Fruit fly (Drosophila melanogaster) whole organism, embryonic: Measurements from ENCODE around the gene Hsp22.
A peak's percentile ranks its signal among the peaks of the same experiment; 100 is the strongest.

ENCODE experiments used
- ATbp ChIP-seq: fragments of 200-800 bp; sonication (Bioruptor generic); optimal IDR thresholded peaks from 2 replicates; lab custom pipeline; 2017; ENCODE audit warnings: missing biosample characterization, mild to moderate bottlenecking, missing genetic modification characterization, missing genetic modification reagents
- CG10979 ChIP-seq: fragments of 200-800 bp; sonication (Bioruptor generic); optimal IDR thresholded peaks from 2 replicates; lab custom pipeline; 2018; ENCODE audit warnings: missing biosample characterization, mild to moderate bottlenecking, missing genetic modification characterization, moderate library complexity
- CG11085 ChIP-seq: fragments of 200-800 bp; sonication (Bioruptor generic); IDR thresholded peaks from 2 replicates; pipeline ENCODE4 v1.3.6; 2022; ENCODE audit warnings: missing biosample characterization, missing genetic modification characterization
- CG12071 ChIP-seq: fragments of 200-800 bp; sonication (Bioruptor generic); optimal IDR thresholded peaks from 3 replicates; lab custom pipeline; 2018; ENCODE audit warnings: missing biosample characterization, mild to moderate bottlenecking, missing genetic modification characterization
- CG12769 ChIP-seq: fragments of 200-800 bp; sonication (Bioruptor generic); optimal IDR thresholded peaks from 2 replicates; lab custom pipeline; 2019; ENCODE audit warnings: missing biosample characterization, mild to moderate bottlenecking, missing genetic modification characterization, moderate library complexity
- CG13287 ChIP-seq: fragments of 200-800 bp; sonication (Bioruptor generic); IDR thresholded peaks from 2 replicates; pipeline ENCODE4 v1.3.6; 2022; ENCODE audit warnings: missing biosample characterization, missing genetic modification characterization; ENCODE audit not compliant: partially characterized antibody
- CG13296 ChIP-seq: fragments of 200-800 bp; sonication (Bioruptor generic); optimal IDR thresholded peaks from 3 replicates; lab custom pipeline; 2018; ENCODE audit warnings: missing biosample characterization, mild to moderate bottlenecking, missing genetic modification characterization
- CG13894 ChIP-seq: fragments of 200-800 bp; sonication (Bioruptor generic); optimal IDR thresholded peaks from 3 replicates; lab custom pipeline; 2018; ENCODE audit warnings: missing biosample characterization, mild to moderate bottlenecking, missing genetic modification characterization, moderate library complexity
- CG15011 ChIP-seq: fragments of 200-800 bp; sonication (Bioruptor generic); optimal IDR thresholded peaks from 3 replicates; lab custom pipeline; 2018; ENCODE audit warnings: missing biosample characterization, mild to moderate bottlenecking, missing genetic modification characterization
- CG1529 ChIP-seq: fragments of 200-800 bp; sonication (Bioruptor generic); optimal IDR thresholded peaks from 3 replicates; lab custom pipeline; 2018; ENCODE audit warnings: missing biosample characterization, missing genetic modification characterization
- CG15601 ChIP-seq: fragments of 200-800 bp; sonication (Bioruptor generic); optimal IDR thresholded peaks from 3 replicates; lab custom pipeline; 2019; ENCODE audit warnings: missing biosample characterization, mild to moderate bottlenecking, missing genetic modification characterization, moderate library complexity
- CG1603 ChIP-seq: fragments of 200-800 bp; sonication (Bioruptor generic); optimal IDR thresholded peaks from 2 replicates; lab custom pipeline; 2019; ENCODE audit warnings: missing biosample characterization, mild to moderate bottlenecking, missing genetic modification characterization, moderate library complexity
- CG16779 ChIP-seq: fragments of 200-800 bp; sonication (Bioruptor generic); IDR thresholded peaks from 2 replicates; pipeline ENCODE4 v1.3.6; 2022; ENCODE audit warnings: missing biosample characterization, missing genetic modification characterization
- CG1792 ChIP-seq: fragments of 200-800 bp; sonication (Bioruptor generic); optimal IDR thresholded peaks from 2 replicates; lab custom pipeline; 2016; ENCODE audit warnings: missing biosample characterization, missing genetic modification characterization
- CG1832 ChIP-seq: fragments of 200-800 bp; sonication (Bioruptor generic); optimal IDR thresholded peaks from 2 replicates; lab custom pipeline; 2017; ENCODE audit warnings: missing biosample characterization, mild to moderate bottlenecking, missing genetic modification characterization, inconsistent platforms
- CG18599 ChIP-seq: fragments of 200-800 bp; sonication (Bioruptor generic); optimal IDR thresholded peaks from 3 replicates; lab custom pipeline; 2017; ENCODE audit warnings: missing biosample characterization, missing genetic modification characterization, mild to moderate bottlenecking, moderate library complexity, missing genetic modification reagents
- CG2678 ChIP-seq: fragments of 200-800 bp; sonication (Bioruptor generic); optimal IDR thresholded peaks from 3 replicates; lab custom pipeline; 2019; ENCODE audit warnings: missing biosample characterization, mild to moderate bottlenecking, missing genetic modification characterization, moderate library complexity
- CG2875 ChIP-seq: fragments of 200-800 bp; sonication (Bioruptor generic); optimal IDR thresholded peaks from 2 replicates; lab custom pipeline; 2017; ENCODE audit warnings: missing biosample characterization, mild to moderate bottlenecking, missing genetic modification characterization, missing genetic modification reagents
- CG3065 ChIP-seq: fragments of 200-800 bp; sonication (Bioruptor generic); optimal IDR thresholded peaks from 2 replicates; lab custom pipeline; 2016; ENCODE audit warnings: missing biosample characterization, missing genetic modification characterization
- CG31365 ChIP-seq: fragments of 200-800 bp; sonication (Bioruptor generic); optimal IDR thresholded peaks from 2 replicates; lab custom pipeline; 2018; ENCODE audit warnings: missing biosample characterization, mild to moderate bottlenecking, missing genetic modification characterization
- CG3407 ChIP-seq: fragments of 200-800 bp; sonication (Bioruptor generic); optimal IDR thresholded peaks from 2 replicates; lab custom pipeline; 2018; ENCODE audit warnings: missing biosample characterization, mild to moderate bottlenecking, missing genetic modification characterization
- CG34224 ChIP-seq: fragments of 200-800 bp; sonication (Bioruptor generic); IDR thresholded peaks from 3 replicates; pipeline ENCODE4 v1.3.6; 2022; ENCODE audit warnings: missing biosample characterization, missing genetic modification characterization; ENCODE audit not compliant: partially characterized antibody
- CG34376 ChIP-seq: fragments of 200-800 bp; sonication (Bioruptor generic); optimal IDR thresholded peaks from 2 replicates; lab custom pipeline; 2018; ENCODE audit warnings: missing biosample characterization, mild to moderate bottlenecking, missing genetic modification characterization
- CG5180 ChIP-seq: fragments of 200-800 bp; sonication (Bioruptor generic); optimal IDR thresholded peaks from 3 replicates; lab custom pipeline; 2017; ENCODE audit warnings: missing biosample characterization, missing genetic modification characterization, mild to moderate bottlenecking, moderate library complexity, missing genetic modification reagents
- CG6254 ChIP-seq: fragments of 200-800 bp; sonication (Bioruptor generic); optimal IDR thresholded peaks from 3 replicates; lab custom pipeline; 2017; ENCODE audit warnings: mild to moderate bottlenecking, missing biosample characterization, missing genetic modification reagents, missing genetic modification characterization
- CG8290 ChIP-seq, 3 experiments: fragments of 200-800 bp; sonication (Bioruptor generic); optimal IDR thresholded peaks; 2 replicates each; lab custom pipeline; 2016 to 2019; ENCODE audit warnings: missing biosample characterization in 3 of 3, missing genetic modification characterization in 3 of 3, mild to moderate bottlenecking in 2 of 3, moderate library complexity in 1 of 3
- CTCF ChIP-seq: fragments of 200-800 bp; sonication (Bioruptor generic); optimal IDR thresholded peaks from 2 replicates; lab custom pipeline; 2017; ENCODE audit warnings: missing biosample characterization, mild to moderate bottlenecking, missing genetic modification characterization, moderate library complexity
- Deaf1 ChIP-seq: fragments of 200-800 bp; optimal IDR thresholded peaks from 3 replicates; lab custom pipeline; 2019; ENCODE audit warnings: missing biosample characterization, mild to moderate bottlenecking, missing genetic modification characterization, moderate library complexity
- Fer1 ChIP-seq: fragments of 200-800 bp; sonication (Bioruptor generic); optimal IDR thresholded peaks from 2 replicates; lab custom pipeline; 2017; ENCODE audit warnings: missing biosample characterization, mild to moderate bottlenecking, missing genetic modification characterization
- HLH54F ChIP-seq: fragments of 200-800 bp; sonication (Bioruptor generic); optimal IDR thresholded peaks from 3 replicates; lab custom pipeline; 2016; ENCODE audit warnings: missing biosample characterization, missing genetic modification characterization
- Jarid2 ChIP-seq: fragments of 200-800 bp; sonication (Bioruptor generic); optimal IDR thresholded peaks from 3 replicates; lab custom pipeline; 2017; ENCODE audit warnings: mild to moderate bottlenecking, missing biosample characterization, missing genetic modification reagents, missing genetic modification characterization
- Med ChIP-seq: fragments of 200-800 bp; sonication (Bioruptor generic); peaks from one replicate; lab custom pipeline; 2016; ENCODE audit warnings: missing biosample characterization, missing genetic modification characterization, mild to moderate bottlenecking, inconsistent platforms, moderate library complexity
- Opbp ChIP-seq: fragments of 200-800 bp; sonication (Bioruptor generic); IDR thresholded peaks from 3 replicates; pipeline ENCODE4 v1.3.6; 2022; ENCODE audit warnings: missing biosample characterization, missing genetic modification characterization; ENCODE audit not compliant: partially characterized antibody
- Pdp1 ChIP-seq, 2 experiments: fragments of 200-800 bp; sonication (Bioruptor generic); optimal IDR thresholded peaks; 3 replicates each; lab custom pipeline; 2016; ENCODE audit warnings: missing biosample characterization in 2 of 2, missing genetic modification characterization in 2 of 2, mild to moderate bottlenecking in 1 of 2, moderate library complexity in 1 of 2
- Rfx ChIP-seq: fragments of 200-800 bp; sonication (Bioruptor generic); IDR thresholded peaks from 2 replicates; pipeline ENCODE4 v1.3.6; 2022; ENCODE audit warnings: missing biosample characterization, missing genetic modification characterization
- Vsx1 ChIP-seq: fragments of 200-800 bp; sonication (Bioruptor generic); optimal IDR thresholded peaks from 2 replicates; lab custom pipeline; 2017; ENCODE audit warnings: missing biosample characterization, mild to moderate bottlenecking, missing genetic modification characterization, missing genetic modification reagents
- ab ChIP-seq: fragments of 200-800 bp; sonication (Bioruptor generic); optimal IDR thresholded peaks from 2 replicates; lab custom pipeline; 2016; ENCODE audit warnings: missing biosample characterization, missing genetic modification characterization
- abd-A ChIP-seq: fragments of 200-800 bp; sonication (Bioruptor generic); optimal IDR thresholded peaks from 3 replicates; lab custom pipeline; 2019; ENCODE audit warnings: missing biosample characterization, mild to moderate bottlenecking, missing genetic modification characterization, moderate library complexity
- bbx ChIP-seq: fragments of 200-800 bp; sonication (Bioruptor generic); IDR thresholded peaks from 2 replicates; pipeline ENCODE4 v1.3.6; 2022; ENCODE audit warnings: missing biosample characterization, missing genetic modification characterization; ENCODE audit not compliant: partially characterized antibody
- ci ChIP-seq: fragments of 200-800 bp; sonication (Bioruptor generic); IDR thresholded peaks from 3 replicates; pipeline ENCODE4 v1.3.6; 2022; ENCODE audit warnings: missing biosample characterization, missing genetic modification characterization
- gce ChIP-seq: fragments of 200-800 bp; sonication (Bioruptor generic); IDR thresholded peaks from 3 replicates; pipeline ENCODE4 v1.3.6; 2022; ENCODE audit warnings: missing biosample characterization, missing genetic modification characterization
- nerfin-1 ChIP-seq: fragments of 200-800 bp; sonication (Bioruptor generic); optimal IDR thresholded peaks from 3 replicates; lab custom pipeline; 2019; ENCODE audit warnings: missing biosample characterization, mild to moderate bottlenecking, missing genetic modification characterization, moderate library complexity
- odd ChIP-seq: fragments of 200-800 bp; sonication (Bioruptor generic); optimal IDR thresholded peaks from 2 replicates; lab custom pipeline; 2017; ENCODE audit warnings: missing biosample characterization, mild to moderate bottlenecking, missing genetic modification characterization
- pros ChIP-seq: fragments of 200-800 bp; sonication (Bioruptor generic); optimal IDR thresholded peaks from 3 replicates; lab custom pipeline; 2019; ENCODE audit warnings: missing biosample characterization, mild to moderate bottlenecking, missing genetic modification characterization, moderate library complexity
- scrt ChIP-seq: fragments of 200-800 bp; sonication (Bioruptor generic); optimal IDR thresholded peaks from 2 replicates; lab custom pipeline; 2018; ENCODE audit warnings: missing biosample characterization, mild to moderate bottlenecking, missing genetic modification characterization, moderate library complexity
- tin ChIP-seq: fragments of 200-800 bp; sonication (Bioruptor generic); optimal IDR thresholded peaks from 3 replicates; lab custom pipeline; 2016; ENCODE audit warnings: missing biosample characterization, missing genetic modification characterization
- wek ChIP-seq: fragments of 200-800 bp; sonication (Bioruptor generic); optimal IDR thresholded peaks from 3 replicates; lab custom pipeline; 2018; ENCODE audit warnings: missing biosample characterization, mild to moderate bottlenecking, missing genetic modification characterization, moderate library complexity

Hsp22 gene

dm6 chr3L:9372278-9372975 is at the start of gene Hsp22, which contains the start of the genes Hsp67Bc and CG4456:
TSS of gene Hsp22 (plus strand) at chr3L:9372931.
TSS of gene Hsp67Bc (minus strand) at chr3L:9372497.
TSS of gene CG4456 (plus strand) at chr3L:9372722.
- TF ChIP-seq CG12071 (GFP tag; lab: Kevin White, UChicago) (peak; percentile 15), CG15601 (tag; lab: Kevin White, UChicago) (peak; percentile 30), CG6254 (GFP tag; lab: Kevin White, UChicago) (peak; percentile 18), gce (0 out of 3 replicates have a peak, but pooled peaks have one; percentile 50), Vsx1 (no peak), CG16779 (GFP tag; lab: Robert Waterston, UW) (peak; percentile 78), CG11085 (GFP tag; lab: Robert Waterston, UW) (0 out of 2 replicates have a peak, but pooled peaks have one; percentile 7), CG2678 (tag; lab: Kevin White, UChicago) (peak; percentile 12), Deaf1 (peak; percentile 20), Pdp1 (GFP tag; optimal IDR thresholded peaks at IDR 0.05; lab: Kevin White, UChicago) (peak in 1 of 2 experiments; percentile 30), odd (GFP tag; lab: Kevin White, UChicago) (no peak), CG10979 (tag; lab: Kevin White, UChicago) (no peak), CG34224 (GFP tag; lab: Robert Waterston, UW) (0 out of 3 replicates have a peak, but pooled peaks have one; percentile 35), CG3065 (GFP tag; lab: Kevin White, UChicago) (no peak), CG1603 (tag; lab: Kevin White, UChicago) (peak; percentile 0), ab (GFP tag; lab: Kevin White, UChicago) (no peak), Jarid2 (peak; percentile 35), CG15011 (GFP tag; lab: Kevin White, UChicago) (peak; percentile 13), CG18599 (GFP tag; lab: Kevin White, UChicago) (peak; percentile 51), CG2875 (GFP tag; lab: Kevin White, UChicago) (peak; percentile 2), abd-A (tag; lab: Kevin White, UChicago) (peak; percentile 35), CG5180 (peak; percentile 10), Rfx (0 out of 2 replicates have a peak, but pooled peaks have one; percentile 14), scrt (GFP tag; lab: Kevin White, UChicago) (peak; percentile 27), CG13296 (GFP tag; lab: Kevin White, UChicago) (peak; percentile 29), CG34376 (GFP tag; lab: Kevin White, UChicago) (peak; percentile 48), CG1832 (GFP tag; lab: Kevin White, UChicago) (no peak), bbx (GFP tag; lab: Robert Waterston, UW) (peak; percentile 24; the same call in 1 of the 2 replicates), CG3407 (GFP tag; lab: Kevin White, UChicago) (no peak), CTCF (GFP tag; lab: Kevin White, UChicago) (peak; percentile 5), CG12769 (peak; percentile 83), tin (no peak), ci (GFP tag; lab: Robert Waterston, UW) (0 out of 3 replicates have a peak, but pooled peaks have one; percentile 51), CG8290 (GFP tag; optimal IDR thresholded peaks at IDR 0.05; lab: Kevin White, UChicago) (no peak), CG8290 (tag; optimal IDR thresholded peaks at IDR 0.05; lab: Kevin White, UChicago) (peak in 1 of 2 experiments; percentile 33), CG31365 (tag; lab: Kevin White, UChicago) (peak; percentile 15), HLH54F (no peak), wek (GFP tag; lab: Kevin White, UChicago) (peak; percentile 28), pros (GFP tag; lab: Kevin White, UChicago) (peak; percentile 45), CG1529 (GFP tag; lab: Kevin White, UChicago) (peak; percentile 21), Fer1 (GFP tag; lab: Kevin White, UChicago) (peak; percentile 14), Opbp (GFP tag; lab: Robert Waterston, UW) (peak; percentile 20; the same call in 1 of the 3 replicates), CG1792 (GFP tag; lab: Kevin White, UChicago) (peak; percentile 1), CG13287 (GFP tag; lab: Robert Waterston, UW) (no peak), ATbp (GFP tag; lab: Kevin White, UChicago) (peak; percentile 9), Med (GFP tag; lab: Kevin White, UChicago) (peak; percentile 74), CG13894 (tag; lab: Kevin White, UChicago) (peak; percentile 39), nerfin-1 (peak; percentile 19)
